Worm (Caenorhabditis elegans) whole organism, mixed stage, embryonic: ENCODE data around the gene srh-297.

Source experiments
- blmp-1 ChIP-seq: fragments of 150-350 bp; optimal IDR thresholded peaks from 2 replicates; lab custom pipeline; 2014; ENCODE audit warnings: missing biosample characterization, missing genetic modification characterization
- elt-1 ChIP-seq: sonication (generic microtip); optimal IDR thresholded peaks from 2 replicates; lab custom pipeline; 2017; ENCODE audit warnings: missing genetic modification characterization, mild to moderate bottlenecking, missing compliant biosample characterization, antibody characterized with exemption, moderate library complexity, borderline replicate concordance; ENCODE audit not compliant: insufficient read depth
- elt-3 ChIP-seq: fragments of 150-350 bp; optimal IDR thresholded peaks from 2 replicates; lab custom pipeline; 2014; ENCODE audit warnings: missing biosample characterization, missing genetic modification characterization
- lin-13 ChIP-seq: fragments of 150-350 bp; optimal IDR thresholded peaks from 2 replicates; lab custom pipeline; 2014; ENCODE audit warnings: missing biosample characterization, missing genetic modification characterization
- lin-32 ChIP-seq: fragments of 200-800 bp; sonication (Bioruptor generic); optimal IDR thresholded peaks from 2 replicates; lab custom pipeline; 2018; ENCODE audit warnings: mild to moderate bottlenecking, missing genetic modification characterization, missing compliant biosample characterization
- lsy-2 ChIP-seq: fragments of 150-350 bp; optimal IDR thresholded peaks from 2 replicates; lab custom pipeline; 2014; ENCODE audit warnings: missing biosample characterization, missing genetic modification characterization
- nhr-237 ChIP-seq: fragments of 150-350 bp; optimal IDR thresholded peaks from 2 replicates; lab custom pipeline; 2014; ENCODE audit warnings: missing biosample characterization, missing genetic modification characterization
- nhr-28 ChIP-seq: fragments of 150-350 bp; optimal IDR thresholded peaks from 2 replicates; lab custom pipeline; 2014; ENCODE audit warnings: missing biosample characterization, missing genetic modification characterization
- snpc-4 ChIP-seq: fragments of 150-350 bp; optimal IDR thresholded peaks from 2 replicates; lab custom pipeline; 2014; ENCODE audit warnings: missing biosample characterization, missing genetic modification characterization
- sptf-1 ChIP-seq: sonication (generic microtip); optimal IDR thresholded peaks from 2 replicates; lab custom pipeline; 2017; ENCODE audit warnings: mild to moderate bottlenecking, missing genetic modification characterization, moderate library complexity, missing compliant biosample characterization
- unc-39 ChIP-seq: fragments of 150-350 bp; optimal IDR thresholded peaks from 2 replicates; lab custom pipeline; 2014; ENCODE audit warnings: missing biosample characterization, missing genetic modification characterization
- unc-62 ChIP-seq: fragments of 150-350 bp; optimal IDR thresholded peaks from 2 replicates; lab custom pipeline; 2014; ENCODE audit warnings: missing biosample characterization, missing genetic modification reagents, missing genetic modification characterization

ce11 chrII:3278634-3279033 lies 48.3 kb upstream of the srh-297 start, which contains the start of gene wht-4:
- TF ChIP-seq sptf-1 (tag; lab: Kevin White, UChicago) (no peak), snpc-4 (tag; lab: Kevin White, UChicago) (no peak), elt-3 (tag; lab: Kevin White, UChicago) (no peak), lin-13 (tag; lab: Kevin White, UChicago) (no peak), unc-39 (no peak), lsy-2 (tag; lab: Kevin White, UChicago) (no peak), blmp-1 (no peak), lin-32 (GFP tag; lab: Kevin White, UChicago) (no peak), nhr-28 (no peak), nhr-237 (no peak), unc-62 (no peak), elt-1 (tag; lab: Kevin White, UChicago) (no peak)
